Fruit fly (Drosophila melanogaster) whole organism, adult: ENCODE data around the gene nab.

ENCODE experiments used
- CG11617 ChIP-seq: fragments of 200-800 bp; sonication (Bioruptor generic); optimal IDR thresholded peaks from 2 replicates; lab custom pipeline; 2017; ENCODE audit warnings: mild to moderate bottlenecking, missing biosample characterization, missing genetic modification reagents, missing genetic modification characterization
- CG12768 ChIP-seq: fragments of 200-800 bp; sonication (Bioruptor generic); optimal IDR thresholded peaks from 2 replicates; lab custom pipeline; 2017; ENCODE audit warnings: missing biosample characterization, missing genetic modification characterization, mild to moderate bottlenecking, moderate library complexity, missing genetic modification reagents
- CG14711 ChIP-seq: fragments of 200-800 bp; sonication (Bioruptor generic); optimal IDR thresholded peaks from 2 replicates; lab custom pipeline; 2018; ENCODE audit warnings: missing biosample characterization, mild to moderate bottlenecking, missing genetic modification characterization, moderate library complexity
- CG1620 ChIP-seq: fragments of 200-800 bp; sonication (Bioruptor generic); optimal IDR thresholded peaks from 2 replicates; lab custom pipeline; 2016; ENCODE audit warnings: missing biosample characterization, missing genetic modification characterization
- CG33017 ChIP-seq: fragments of 200-800 bp; sonication (Bioruptor generic); optimal IDR thresholded peaks from 2 replicates; lab custom pipeline; 2018; ENCODE audit warnings: missing biosample characterization, mild to moderate bottlenecking, missing genetic modification characterization, moderate library complexity
- CG5204 ChIP-seq: fragments of 200-800 bp; sonication (Bioruptor generic); optimal IDR thresholded peaks from 2 replicates; lab custom pipeline; 2016; ENCODE audit warnings: missing biosample characterization, missing genetic modification characterization
- CG7045 ChIP-seq: fragments of 200-800 bp; sonication (Bioruptor generic); optimal IDR thresholded peaks from 2 replicates; lab custom pipeline; 2017; ENCODE audit warnings: missing biosample characterization, mild to moderate bottlenecking, missing genetic modification characterization
- Crg-1 ChIP-seq: fragments of 200-800 bp; sonication (Bioruptor generic); optimal IDR thresholded peaks from 2 replicates; lab custom pipeline; 2016; ENCODE audit warnings: missing biosample characterization, missing genetic modification characterization
- Hr96 ChIP-seq: fragments of 200-800 bp; sonication (Bioruptor generic); optimal IDR thresholded peaks from 2 replicates; lab custom pipeline; 2016; ENCODE audit warnings: missing biosample characterization, missing genetic modification characterization
- Mnt ChIP-seq: fragments of 200-800 bp; sonication (Bioruptor generic); optimal IDR thresholded peaks from 2 replicates; lab custom pipeline; 2016; ENCODE audit warnings: missing biosample characterization, mild to moderate bottlenecking, missing genetic modification characterization
- bab1 ChIP-seq: fragments of 200-800 bp; sonication (Bioruptor generic); optimal IDR thresholded peaks from 3 replicates; lab custom pipeline; 2019; ENCODE audit warnings: missing biosample characterization, mild to moderate bottlenecking, missing genetic modification characterization, moderate library complexity
- cic ChIP-seq: fragments of 200-800 bp; sonication (Bioruptor generic); optimal IDR thresholded peaks from 2 replicates; lab custom pipeline; 2017; ENCODE audit warnings: missing biosample characterization, mild to moderate bottlenecking, missing genetic modification characterization, moderate library complexity
- kay ChIP-seq: fragments of 200-800 bp; sonication (Bioruptor generic); peaks from one replicate; lab custom pipeline; 2016; ENCODE audit warnings: missing biosample characterization, missing genetic modification characterization, borderline replicate concordance
- ovo ChIP-seq: fragments of 200-800 bp; sonication (Bioruptor generic); optimal IDR thresholded peaks from 2 replicates; lab custom pipeline; 2016; ENCODE audit warnings: missing biosample characterization, missing genetic modification characterization

DNA sequence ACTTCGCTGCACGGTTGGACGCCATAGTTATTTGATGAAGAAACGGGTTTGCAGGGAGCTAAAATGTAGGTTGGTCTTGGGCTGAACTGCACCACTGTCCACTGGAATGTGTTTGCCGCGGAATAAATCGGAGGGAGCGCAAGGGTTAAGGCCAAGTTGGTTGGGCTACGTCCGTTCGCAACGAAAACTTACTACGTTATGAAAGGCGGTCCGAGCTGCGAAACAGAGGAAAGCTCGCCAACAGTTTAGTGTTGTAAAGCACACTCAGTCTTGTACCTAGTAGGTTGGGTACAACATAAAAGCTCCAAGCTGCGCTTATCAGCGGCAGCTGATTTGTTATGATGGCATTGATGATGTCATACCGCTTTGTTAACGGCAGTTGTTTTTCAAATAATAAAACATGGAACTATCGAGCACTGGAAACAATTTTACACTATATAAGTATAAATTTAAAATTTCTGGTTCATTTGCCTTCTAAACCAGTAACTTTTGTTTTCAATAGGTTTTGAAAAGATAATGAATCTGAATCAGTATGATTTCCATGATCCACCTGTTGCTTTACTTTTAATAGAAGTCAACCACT lies 38.5 kb downstream of the nab start, which contains the start of gene Chd64:
- TF ChIP-seq kay = peak; percentile 96
- TF ChIP-seq Crg-1 (GFP tag; lab: Kevin White, UChicago) = peak; percentile 75
- TF ChIP-seq Hr96 (GFP tag; lab: Kevin White, UChicago) = peak; percentile 72
- TF ChIP-seq ovo = peak; percentile 55
- TF ChIP-seq CG12768 (GFP tag; lab: Kevin White, UChicago) = peak; percentile 84
- peak; percentile 53 for TF ChIP-seq CG7045
- no peak for TF ChIP-seq CG5204 (GFP tag; lab: Kevin White, UChicago)
- TF ChIP-seq bab1 (GFP tag; lab: Kevin White, UChicago) = peak; percentile 80
- TF ChIP-seq Mnt (GFP tag; lab: Kevin White, UChicago) = peak; percentile 68
- peak; percentile 90 for TF ChIP-seq cic
- peak; percentile 25 for TF ChIP-seq CG11617 (GFP tag; lab: Kevin White, UChicago)
- peak; percentile 55 for TF ChIP-seq CG14711 (tag; lab: Kevin White, UChicago)
- peak; percentile 78 for TF ChIP-seq CG33017 (tag; lab: Kevin White, UChicago)
- peak; percentile 45 for TF ChIP-seq CG1620
